Worm (Caenorhabditis elegans): ENCODE data around the gene rsp-2.

The rsp-2 gene

ce11 chrII:11492843-11493242, 40.1 kb upstream of the rsp-2 start, which contains the start of gene hacl-1:
Gene hacl-1, minus strand, starts transcription at chrII:11492963.
- no peak for TF ChIP-seq ceh-13 (GFP tag; optimal IDR thresholded peaks at IDR 0.05)

ce11 chrII:11487999-11488398, 35.2 kb upstream of the rsp-2 start, which contains the start of gene B0334.13:
Gene B0334.13, plus strand, starts transcription at chrII:11488299.
- TF ChIP-seq scrt-1 (GFP tag; IDR thresholded peaks at IDR 0.05), result no peak
- TF ChIP-seq ceh-13 (GFP tag; optimal IDR thresholded peaks at IDR 0.05), result no peak
- TF ChIP-seq tbx-11 (GFP tag; IDR thresholded peaks at IDR 0.05), result no peak
- no peak for TF ChIP-seq ceh-36 (tag; optimal IDR thresholded peaks at IDR 0.05)
- no peak for TF ChIP-seq F13C5.2 (tag; optimal IDR thresholded peaks at IDR 0.05)
- no peak for TF ChIP-seq ama-1 (optimal IDR thresholded peaks at IDR 0.05)
- no peak for TF ChIP-seq B0310.2 (tag; optimal IDR thresholded peaks at IDR 0.05)
- TF ChIP-seq sea-1 (GFP tag; conservative IDR thresholded peaks at IDR 0.05), result no peak
- no peak for TF ChIP-seq pes-1 (GFP tag; IDR thresholded peaks at IDR 0.05)
- no peak for TF ChIP-seq tra-4 (tag; optimal IDR thresholded peaks at IDR 0.05)
- TF ChIP-seq ets-7 (tag; optimal IDR thresholded peaks at IDR 0.05), result no peak
- TF ChIP-seq hmg-4 (GFP tag; optimal IDR thresholded peaks at IDR 0.05), result no peak
- TF ChIP-seq hmbx-1 (tag; optimal IDR thresholded peaks at IDR 0.05), result no peak
- no peak for TF ChIP-seq flt-1 (GFP tag; IDR thresholded peaks at IDR 0.05)
- TF ChIP-seq hnd-1 (tag; optimal IDR thresholded peaks at IDR 0.05), result no peak

ce11 chrII:11486698-11487234, 34.0 kb upstream of the rsp-2 start, which contains the start of gene ttr-18:
Gene ttr-18, minus strand, starts transcription at chrII:11486748.
- no peak for TF ChIP-seq ama-1 (optimal IDR thresholded peaks at IDR 0.05)
- no peak for TF ChIP-seq ceh-36 (tag; optimal IDR thresholded peaks at IDR 0.05)
- no peak for TF ChIP-seq ceh-13 (GFP tag; optimal IDR thresholded peaks at IDR 0.05)

- TF ChIP-seq ets-7 (tag; optimal IDR thresholded peaks at IDR 0.05) (no peak), scrt-1 (GFP tag; IDR thresholded peaks at IDR 0.05) (no peak), aly-1 (tag; optimal IDR thresholded peaks at IDR 0.05) (no peak), ama-1 (optimal IDR thresholded peaks at IDR 0.05) (no peak), hnd-1 (tag; optimal IDR thresholded peaks at IDR 0.05) (no peak), hmbx-1 (tag; optimal IDR thresholded peaks at IDR 0.05) (no peak), pes-1 (GFP tag; IDR thresholded peaks at IDR 0.05) (no peak), ceh-36 (tag; optimal IDR thresholded peaks at IDR 0.05) (no peak), tra-4 (tag; optimal IDR thresholded peaks at IDR 0.05) (no peak), ceh-13 (GFP tag; optimal IDR thresholded peaks at IDR 0.05) (no peak), sea-1 (GFP tag; conservative IDR thresholded peaks at IDR 0.05) (no peak), tbx-37 (GFP tag; conservative IDR thresholded peaks at IDR 0.05) (no peak), F13C5.2 (tag; optimal IDR thresholded peaks at IDR 0.05) (no peak), hmg-4 (GFP tag; optimal IDR thresholded peaks at IDR 0.05) (no peak), flt-1 (GFP tag; IDR thresholded peaks at IDR 0.05) (no peak), B0310.2 (tag; optimal IDR thresholded peaks at IDR 0.05) (no peak)
These were observed 32.4 kb upstream of the rsp-2 start, which contains the start of gene twk-5 for ce11 chrII:11485200-11485599. Gene twk-5, minus strand, starts transcription at chrII:11485300.

- TF ChIP-seq pes-1 (GFP tag; IDR thresholded peaks at IDR 0.05) (peak; percentile 97), flt-1 (GFP tag; IDR thresholded peaks at IDR 0.05) (peak; percentile 97), aly-1 (tag; optimal IDR thresholded peaks at IDR 0.05) (peak; percentile 97), tra-4 (tag; optimal IDR thresholded peaks at IDR 0.05) (peak; percentile 93), sea-1 (GFP tag; conservative IDR thresholded peaks at IDR 0.05) (peak; percentile 97), B0310.2 (tag; optimal IDR thresholded peaks at IDR 0.05) (peak; percentile 97), hnd-1 (tag; optimal IDR thresholded peaks at IDR 0.05) (peak; percentile 94), ama-1 (optimal IDR thresholded peaks at IDR 0.05) (no peak), tbx-11 (GFP tag; IDR thresholded peaks at IDR 0.05) (peak; percentile 96), ets-7 (tag; optimal IDR thresholded peaks at IDR 0.05) (peak; percentile 89), tbx-37 (GFP tag; conservative IDR thresholded peaks at IDR 0.05) (peak; percentile 98), F13C5.2 (tag; optimal IDR thresholded peaks at IDR 0.05) (peak; percentile 97), hmbx-1 (tag; optimal IDR thresholded peaks at IDR 0.05) (peak; percentile 89), hmg-4 (GFP tag; optimal IDR thresholded peaks at IDR 0.05) (peak; percentile 98), scrt-1 (GFP tag; IDR thresholded peaks at IDR 0.05) (peak; percentile 95), ceh-36 (tag; optimal IDR thresholded peaks at IDR 0.05) (peak; percentile 97), ceh-13 (GFP tag; optimal IDR thresholded peaks at IDR 0.05) (peak; percentile 93)
These were observed 31.8 kb upstream of the rsp-2 start for ce11 chrII:11484600-11484999.

ce11 chrII:11479076-11479475, 26.3 kb upstream of the rsp-2 start, which contains the start of gene W02B12.12:
Gene W02B12.12, minus strand, starts transcription at chrII:11479176.
- TF ChIP-seq aly-1 (tag; optimal IDR thresholded peaks at IDR 0.05), result no peak
- no peak for TF ChIP-seq flt-1 (GFP tag; IDR thresholded peaks at IDR 0.05)
- TF ChIP-seq tbx-11 (GFP tag; IDR thresholded peaks at IDR 0.05), result no peak
- TF ChIP-seq ets-7 (tag; optimal IDR thresholded peaks at IDR 0.05), result no peak
- TF ChIP-seq sea-1 (GFP tag; conservative IDR thresholded peaks at IDR 0.05), result no peak
- no peak for TF ChIP-seq hmg-4 (GFP tag; optimal IDR thresholded peaks at IDR 0.05)

- no peak for TF ChIP-seq sea-1 (GFP tag; conservative IDR thresholded peaks at IDR 0.05)
- TF ChIP-seq ama-1 (optimal IDR thresholded peaks at IDR 0.05), result no peak
- no peak for TF ChIP-seq B0310.2 (tag; optimal IDR thresholded peaks at IDR 0.05)
- no peak for TF ChIP-seq scrt-1 (GFP tag; IDR thresholded peaks at IDR 0.05)
- TF ChIP-seq ceh-13 (GFP tag; optimal IDR thresholded peaks at IDR 0.05), result no peak
- no peak for TF ChIP-seq F13C5.2 (tag; optimal IDR thresholded peaks at IDR 0.05)
- no peak for TF ChIP-seq hmbx-1 (tag; optimal IDR thresholded peaks at IDR 0.05)
- no peak for TF ChIP-seq ets-7 (tag; optimal IDR thresholded peaks at IDR 0.05)
- TF ChIP-seq hmg-4 (GFP tag; optimal IDR thresholded peaks at IDR 0.05), result no peak
- no peak for TF ChIP-seq flt-1 (GFP tag; IDR thresholded peaks at IDR 0.05)
- no peak for TF ChIP-seq aly-1 (tag; optimal IDR thresholded peaks at IDR 0.05)
- no peak for TF ChIP-seq hnd-1 (tag; optimal IDR thresholded peaks at IDR 0.05)
- no peak for TF ChIP-seq tbx-37 (GFP tag; conservative IDR thresholded peaks at IDR 0.05)
- no peak for TF ChIP-seq tbx-11 (GFP tag; IDR thresholded peaks at IDR 0.05)
- TF ChIP-seq tra-4 (tag; optimal IDR thresholded peaks at IDR 0.05), result no peak
These were observed 23.7 kb upstream of the rsp-2 start, which contains the start of gene W02B12.16 for ce11 chrII:11476410-11476809. Gene W02B12.16, minus strand, starts transcription at chrII:11476510.
